Fruit fly (Drosophila melanogaster) whole organism, prepupa: ENCODE results near the gene Gr10b.

Experiments used
- CG10631 ChIP-seq: fragments of 200-800 bp; sonication (Bioruptor generic); optimal IDR thresholded peaks from 2 replicates; lab custom pipeline; 2016; ENCODE audit warnings: missing biosample characterization, missing genetic modification characterization
- CG11294 ChIP-seq: fragments of 200-800 bp; sonication (Bioruptor generic); IDR thresholded peaks from 2 replicates; pipeline ENCODE4 v1.3.6; 2022; ENCODE audit warnings: missing biosample characterization, missing genetic modification characterization
- CG11762 ChIP-seq: fragments of 200-800 bp; sonication (Bioruptor generic); optimal IDR thresholded peaks from 3 replicates; lab custom pipeline; 2016; ENCODE audit warnings: missing biosample characterization, missing genetic modification characterization; ENCODE audit not compliant: insufficient read depth
- CG6792 ChIP-seq: fragments of 200-800 bp; sonication (Bioruptor generic); optimal IDR thresholded peaks from 3 replicates; lab custom pipeline; 2016; ENCODE audit warnings: missing biosample characterization, missing genetic modification characterization
- CG7368 ChIP-seq: fragments of 200-800 bp; sonication (Bioruptor generic); optimal IDR thresholded peaks from 3 replicates; lab custom pipeline; 2016; ENCODE audit warnings: missing biosample characterization, missing genetic modification characterization
- CG8119 ChIP-seq: fragments of 200-800 bp; sonication (Bioruptor generic); IDR thresholded peaks from 3 replicates; pipeline ENCODE4 v1.3.6; 2022; ENCODE audit warnings: missing biosample characterization, missing genetic modification characterization
- Eip93F ChIP-seq: fragments of 200-800 bp; sonication (Bioruptor generic); optimal IDR thresholded peaks from 2 replicates; lab custom pipeline; 2016; ENCODE audit warnings: missing biosample characterization, mild to moderate bottlenecking, missing genetic modification characterization
- Hr4 ChIP-seq: fragments of 200-800 bp; sonication (Bioruptor generic); optimal IDR thresholded peaks from 3 replicates; lab custom pipeline; 2016; ENCODE audit warnings: missing biosample characterization, missing genetic modification characterization
- Sox102F ChIP-seq: fragments of 200-800 bp; sonication (Bioruptor generic); optimal IDR thresholded peaks from 2 replicates; lab custom pipeline; 2016; ENCODE audit warnings: missing biosample characterization, mild to moderate bottlenecking, missing genetic modification characterization
- dac ChIP-seq: fragments of 200-800 bp; sonication (Bioruptor generic); optimal IDR thresholded peaks from 2 replicates; lab custom pipeline; 2017; ENCODE audit warnings: missing biosample characterization, mild to moderate bottlenecking, missing genetic modification characterization
- net ChIP-seq: fragments of 200-800 bp; sonication (Bioruptor generic); optimal IDR thresholded peaks from 3 replicates; lab custom pipeline; 2016; ENCODE audit warnings: missing biosample characterization, missing genetic modification characterization
- pdm3 ChIP-seq: fragments of 200-800 bp; sonication (Bioruptor generic); optimal IDR thresholded peaks from 3 replicates; lab custom pipeline; 2016; ENCODE audit warnings: missing biosample characterization, missing genetic modification characterization
- ss ChIP-seq, 2 experiments: fragments of 200-800 bp; sonication (Bioruptor generic); optimal IDR thresholded peaks; 2 replicates in 1 of 2; 3 replicates in 1 of 2; lab custom pipeline; 2017 to 2018; ENCODE audit warnings: mild to moderate bottlenecking in 2 of 2, missing biosample characterization in 2 of 2, missing genetic modification characterization in 2 of 2, moderate library complexity in 1 of 2

DNA sequence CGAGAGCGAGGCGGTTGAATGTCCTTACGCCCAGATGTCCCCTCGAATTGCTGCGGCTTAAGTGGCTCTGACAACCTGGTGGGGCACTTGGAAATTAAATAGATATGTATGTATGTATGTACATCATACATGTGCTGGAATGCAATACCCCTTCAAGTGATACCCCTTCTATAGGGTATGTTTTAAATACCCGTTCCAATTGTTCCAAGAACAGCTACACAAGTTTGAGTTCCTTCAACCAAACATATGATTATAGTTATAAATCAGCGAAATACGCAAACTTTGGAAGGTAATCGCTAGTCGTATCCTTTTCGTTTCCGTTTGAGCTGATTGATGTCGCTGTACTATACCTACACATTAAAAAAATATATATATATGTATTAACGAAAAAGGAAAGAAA is 29.5 kb downstream of the Gr10b start:
- TF ChIP-seq Hr4 (GFP tag; lab: Kevin White, UChicago) (no peak), CG7368 (GFP tag; lab: Kevin White, UChicago) (no peak), CG10631 (GFP tag; lab: Kevin White, UChicago) (peak; percentile 5), net (GFP tag; lab: Kevin White, UChicago) (no peak), CG6792 (GFP tag; lab: Kevin White, UChicago) (no peak), CG11294 (no peak), CG8119 (GFP tag; lab: Robert Waterston, UW) (no peak), dac (no peak), pdm3 (no peak), CG11762 (no peak), Eip93F (no peak), ss (GFP tag; optimal IDR thresholded peaks at IDR 0.05; lab: Kevin White, UChicago) (no peak), Sox102F (GFP tag; lab: Kevin White, UChicago) (no peak)
